Fruit fly (Drosophila melanogaster): ENCODE measurements around the gene CG42685.

Gene CG42685

dm6 chr2L:14713467-14713866 is 16.5 kb downstream of the CG42685 start, which contains the start of gene CG34165:
Gene CG34165 (plus strand): TSS chr2L:14713750.
- TF ChIP-seq Sin3A (optimal IDR thresholded peaks at IDR 0.05), result no peak
- no peak for TF ChIP-seq Myc (optimal IDR thresholded peaks at IDR 0.05)
- no peak for TF ChIP-seq insv (optimal IDR thresholded peaks at IDR 0.05)
- no peak for TF ChIP-seq h (optimal IDR thresholded peaks at IDR 0.05)
- no peak for TF ChIP-seq ttk (optimal IDR thresholded peaks at IDR 0.05)
- no peak for TF ChIP-seq psq (optimal IDR thresholded peaks at IDR 0.05)

dm6 chr2L:14712245-14712644 is 17.7 kb downstream of the CG42685 start, which contains the start of gene CG15282:
Gene CG15282 (plus strand): TSS chr2L:14712471.
- no peak for TF ChIP-seq Sin3A (optimal IDR thresholded peaks at IDR 0.05)
- no peak for TF ChIP-seq Myc (optimal IDR thresholded peaks at IDR 0.05)
- TF ChIP-seq psq (optimal IDR thresholded peaks at IDR 0.05), result no peak
- TF ChIP-seq h (optimal IDR thresholded peaks at IDR 0.05), result no peak
- no peak for TF ChIP-seq insv (optimal IDR thresholded peaks at IDR 0.05)
- TF ChIP-seq ttk (optimal IDR thresholded peaks at IDR 0.05), result no peak

- no peak for TF ChIP-seq ttk (optimal IDR thresholded peaks at IDR 0.05)
- no peak for TF ChIP-seq h (optimal IDR thresholded peaks at IDR 0.05)
- no peak for TF ChIP-seq Myc (optimal IDR thresholded peaks at IDR 0.05)
- no peak for TF ChIP-seq Sin3A (optimal IDR thresholded peaks at IDR 0.05)
- TF ChIP-seq psq (optimal IDR thresholded peaks at IDR 0.05), result no peak
- no peak for TF ChIP-seq insv (optimal IDR thresholded peaks at IDR 0.05)
These were observed 23.8 kb downstream of the CG42685 start for dm6 chr2L:14706194-14706593.

- TF ChIP-seq Sin3A (optimal IDR thresholded peaks at IDR 0.05), result no peak
- TF ChIP-seq ttk (optimal IDR thresholded peaks at IDR 0.05), result no peak
- TF ChIP-seq Myc (optimal IDR thresholded peaks at IDR 0.05), result no peak
- no peak for TF ChIP-seq h (optimal IDR thresholded peaks at IDR 0.05)
- no peak for TF ChIP-seq psq (optimal IDR thresholded peaks at IDR 0.05)
These were observed 28.5 kb downstream of the CG42685 start for dm6 chr2L:14701495-14701894.

- TF ChIP-seq h (optimal IDR thresholded peaks at IDR 0.05) (no peak), insv (optimal IDR thresholded peaks at IDR 0.05) (no peak), Sin3A (optimal IDR thresholded peaks at IDR 0.05) (no peak), psq (optimal IDR thresholded peaks at IDR 0.05) (no peak), Myc (optimal IDR thresholded peaks at IDR 0.05) (no peak), ttk (optimal IDR thresholded peaks at IDR 0.05) (no peak)
These were observed 30.4 kb downstream of the CG42685 start for dm6 chr2L:14699501-14700077.

- TF ChIP-seq Sin3A (optimal IDR thresholded peaks at IDR 0.05), result no peak
- no peak for TF ChIP-seq Myc (optimal IDR thresholded peaks at IDR 0.05)
- TF ChIP-seq psq (optimal IDR thresholded peaks at IDR 0.05), result no peak
- TF ChIP-seq insv (optimal IDR thresholded peaks at IDR 0.05), result no peak
- TF ChIP-seq ttk (optimal IDR thresholded peaks at IDR 0.05), result no peak
- TF ChIP-seq h (optimal IDR thresholded peaks at IDR 0.05), result no peak
These were observed 31.0 kb downstream of the CG42685 start for dm6 chr2L:14698980-14699379.

- TF ChIP-seq insv (optimal IDR thresholded peaks at IDR 0.05) (no peak), ttk (optimal IDR thresholded peaks at IDR 0.05) (no peak), Sin3A (optimal IDR thresholded peaks at IDR 0.05) (no peak), Myc (optimal IDR thresholded peaks at IDR 0.05) (no peak), psq (optimal IDR thresholded peaks at IDR 0.05) (no peak), h (optimal IDR thresholded peaks at IDR 0.05) (no peak)
These were observed 32.0 kb downstream of the CG42685 start for dm6 chr2L:14697938-14698337.

- no peak for TF ChIP-seq Myc (optimal IDR thresholded peaks at IDR 0.05)
- no peak for TF ChIP-seq psq (optimal IDR thresholded peaks at IDR 0.05)
- TF ChIP-seq Sin3A (optimal IDR thresholded peaks at IDR 0.05), result no peak
- TF ChIP-seq insv (optimal IDR thresholded peaks at IDR 0.05), result no peak
- no peak for TF ChIP-seq ttk (optimal IDR thresholded peaks at IDR 0.05)
- no peak for TF ChIP-seq h (optimal IDR thresholded peaks at IDR 0.05)
These were observed 36.4 kb downstream of the CG42685 start for dm6 chr2L:14693620-14694019.

dm6 chr2L:14690791-14691190 is 39.2 kb downstream of the CG42685 start:
- TF ChIP-seq h (optimal IDR thresholded peaks at IDR 0.05) (no peak), Myc (optimal IDR thresholded peaks at IDR 0.05) (no peak), ttk (optimal IDR thresholded peaks at IDR 0.05) (no peak), insv (optimal IDR thresholded peaks at IDR 0.05) (no peak), psq (optimal IDR thresholded peaks at IDR 0.05) (no peak), Sin3A (optimal IDR thresholded peaks at IDR 0.05) (no peak)

dm6 chr2L:14690285-14690684 is 39.7 kb downstream of the CG42685 start:
- TF ChIP-seq h (optimal IDR thresholded peaks at IDR 0.05) (no peak), Myc (optimal IDR thresholded peaks at IDR 0.05) (no peak), Sin3A (optimal IDR thresholded peaks at IDR 0.05) (no peak), ttk (optimal IDR thresholded peaks at IDR 0.05) (no peak), insv (optimal IDR thresholded peaks at IDR 0.05) (no peak), psq (optimal IDR thresholded peaks at IDR 0.05) (no peak)

dm6 chr2L:14688922-14689711 is 40.9 kb downstream of the CG42685 start, which contains the start of gene osp:
Gene osp (minus strand): TSS chr2L:14689340.
- TF ChIP-seq insv (optimal IDR thresholded peaks at IDR 0.05) (no peak), Myc (optimal IDR thresholded peaks at IDR 0.05) (no peak), psq (optimal IDR thresholded peaks at IDR 0.05) (peak; percentile 84), ttk (optimal IDR thresholded peaks at IDR 0.05) (no peak)

- TF ChIP-seq ttk (optimal IDR thresholded peaks at IDR 0.05) (no peak), Myc (optimal IDR thresholded peaks at IDR 0.05) (no peak), h (optimal IDR thresholded peaks at IDR 0.05) (no peak), insv (optimal IDR thresholded peaks at IDR 0.05) (no peak), Sin3A (optimal IDR thresholded peaks at IDR 0.05) (no peak)
These were observed 41.6 kb downstream of the CG42685 start for dm6 chr2L:14688274-14688840.

Measured in Kc167 (cell line).